Worm (Caenorhabditis elegans) whole organism, early embryonic: ENCODE data around the gene F37A4.1.

Source experiments
- B0310.2 ChIP-seq: sonication (generic microtip); optimal IDR thresholded peaks from 2 replicates; lab custom pipeline; 2016; ENCODE audit warnings: mild to moderate bottlenecking, missing genetic modification characterization, missing compliant biosample characterization
- aly-1 ChIP-seq: sonication (generic microtip); optimal IDR thresholded peaks from 2 replicates; lab custom pipeline; 2016; ENCODE audit warnings: missing genetic modification characterization, missing compliant biosample characterization
- ama-1 ChIP-seq: fragments of 150-350 bp; optimal IDR thresholded peaks from 2 replicates; lab custom pipeline; 2014
- ceh-36 ChIP-seq: sonication (generic microtip); optimal IDR thresholded peaks from 2 replicates; lab custom pipeline; 2016; ENCODE audit warnings: missing genetic modification characterization, inconsistent platforms, missing compliant biosample characterization
- ets-7 ChIP-seq: sonication (generic microtip); optimal IDR thresholded peaks from 2 replicates; lab custom pipeline; 2016; ENCODE audit warnings: missing genotype, missing genetic modification characterization, missing compliant biosample characterization
- flt-1 ChIP-seq: fragments of 200-800 bp; sonication (Bioruptor generic); IDR thresholded peaks from 2 replicates; pipeline ENCODE4 v1.3.6; 2022; ENCODE audit warnings: missing genetic modification characterization, missing compliant biosample characterization
- hmbx-1 ChIP-seq: sonication (generic microtip); optimal IDR thresholded peaks from 2 replicates; lab custom pipeline; 2016; ENCODE audit warnings: mild to moderate bottlenecking, missing genetic modification characterization, missing compliant biosample characterization
- hmg-4 ChIP-seq: fragments of 200-800 bp; sonication (Bioruptor generic); optimal IDR thresholded peaks from 2 replicates; lab custom pipeline; 2018; ENCODE audit warnings: mild to moderate bottlenecking, missing genetic modification characterization, missing compliant biosample characterization
- scrt-1 ChIP-seq: fragments of 200-800 bp; sonication (Bioruptor generic); IDR thresholded peaks from 2 replicates; pipeline ENCODE4 v1.3.6; 2022; ENCODE audit warnings: missing genetic modification characterization, missing compliant biosample characterization
- tbx-11 ChIP-seq: fragments of 200-800 bp; sonication (Bioruptor generic); IDR thresholded peaks from 2 replicates; pipeline ENCODE4 v1.3.6; 2022; ENCODE audit warnings: missing genetic modification characterization, missing compliant biosample characterization

DNA sequence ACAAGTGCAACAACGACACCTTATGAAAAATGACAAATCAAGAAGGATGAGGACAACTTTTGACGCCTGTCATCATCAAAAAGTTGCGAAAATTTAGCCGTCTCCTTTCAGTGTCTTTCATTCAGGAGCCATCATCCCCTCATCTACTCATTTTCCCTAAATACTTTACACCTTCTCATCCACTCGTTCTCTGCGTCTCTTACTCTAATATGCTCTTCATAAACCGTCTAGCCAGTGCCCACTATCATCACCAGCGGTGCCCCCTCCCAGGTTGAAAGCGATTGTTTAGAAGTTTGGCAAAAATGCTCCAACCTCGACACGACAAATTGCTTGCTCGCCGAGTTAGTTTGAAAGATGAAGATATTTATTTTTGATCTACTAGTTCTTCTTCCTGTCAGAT lies 19.4 kb downstream of the F37A4.1 start:
- TF ChIP-seq aly-1 (no peak), ama-1 (lab: Kevin White, UChicago) (no peak), scrt-1 (GFP tag; lab: Robert Waterston, UW) (no peak), ets-7 (tag; lab: Kevin White, UChicago) (no peak), hmg-4 (no peak), hmbx-1 (tag; lab: Kevin White, UChicago) (no peak), B0310.2 (tag; lab: Kevin White, UChicago) (no peak), ceh-36 (tag; lab: Kevin White, UChicago) (no peak), flt-1 (GFP tag; lab: Robert Waterston, UW) (no peak), tbx-11 (GFP tag; lab: Robert Waterston, UW) (no peak)
